Fruit fly (Drosophila melanogaster): ENCODE data around the gene CG32081.

The CG32081 gene

DNA sequence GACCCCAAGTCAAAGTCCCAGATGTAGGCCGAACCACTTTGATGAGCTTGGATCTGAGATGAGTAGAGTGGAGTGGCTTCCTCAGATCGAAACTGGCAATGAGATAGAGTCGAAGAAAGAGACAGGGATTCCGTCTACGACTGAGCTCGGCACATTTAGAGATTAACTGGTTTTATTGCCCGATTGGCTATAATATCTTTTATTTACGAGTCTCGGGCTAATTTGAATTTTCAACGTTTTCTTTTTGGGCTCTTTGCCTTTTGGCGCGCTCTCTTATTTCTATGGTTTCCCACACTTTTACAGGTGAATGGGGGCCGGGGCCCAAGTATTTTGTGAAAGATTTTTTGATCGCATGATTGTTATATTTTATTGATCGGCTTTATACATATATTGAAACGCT is 12.2 kb upstream of the CG32081 start:
- TF ChIP-seq vvl (GFP tag; IDR thresholded peaks at IDR 0.05) (0 out of 2 replicates have a peak, but pooled peaks have one; percentile 22), tap (tag; optimal IDR thresholded peaks at IDR 0.05) (no peak), abd-A (tag; optimal IDR thresholded peaks at IDR 0.05) (peak; percentile 92), oc (tag; optimal IDR thresholded peaks at IDR 0.05) (peak; percentile 44), sens (GFP tag) (no peak), CG4854 (GFP tag; optimal IDR thresholded peaks at IDR 0.05) (no peak), CG13424 (tag; optimal IDR thresholded peaks at IDR 0.05) (no peak), gsb-n (tag; optimal IDR thresholded peaks at IDR 0.05) (no peak), stc (GFP tag; IDR thresholded peaks at IDR 0.05) (no peak), CG10654 (GFP tag; optimal IDR thresholded peaks at IDR 0.05) (no peak), ham (GFP tag; IDR thresholded peaks at IDR 0.05) (no peak), Vsx1 (GFP tag; optimal IDR thresholded peaks at IDR 0.05) (peak; percentile 76), CG16779 (GFP tag; IDR thresholded peaks at IDR 0.05) (no peak), Sry-β (GFP tag; optimal IDR thresholded peaks at IDR 0.05) (no peak), kni (GFP tag; optimal IDR thresholded peaks at IDR 0.05) (peak; percentile 50), CG12236 (GFP tag; optimal IDR thresholded peaks at IDR 0.05) (no peak), CG11456 (GFP tag; IDR thresholded peaks at IDR 0.05) (no peak), Abd-B (GFP tag; optimal IDR thresholded peaks at IDR 0.05) (no peak), CG8478 (optimal IDR thresholded peaks at IDR 0.05) (no peak), grn (GFP tag; optimal IDR thresholded peaks at IDR 0.05) (peak; percentile 47), D19B (GFP tag; optimal IDR thresholded peaks at IDR 0.05) (no peak), pros (GFP tag; optimal IDR thresholded peaks at IDR 0.05) (peak; percentile 43)

DNA sequence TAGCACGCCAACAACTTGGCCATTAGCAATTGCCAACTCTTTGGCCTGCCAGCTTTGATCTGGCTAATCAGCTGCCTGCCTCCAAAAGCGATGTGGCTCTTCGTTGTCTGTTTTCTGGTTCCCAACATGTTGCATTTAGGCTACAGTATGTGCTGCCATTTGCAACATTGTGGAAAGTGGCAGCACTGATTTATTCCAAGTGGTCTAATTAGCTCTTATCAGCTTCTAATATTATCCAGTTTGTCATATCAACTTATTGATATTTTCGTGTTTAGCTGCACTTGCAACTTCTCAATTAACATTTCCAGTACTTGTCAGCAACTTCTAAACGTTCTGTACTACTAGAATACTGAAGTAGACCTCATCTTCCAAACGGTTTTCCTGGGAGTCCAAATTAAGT is 7.3 kb upstream of the CG32081 start:
- no peak for TF ChIP-seq bbx (GFP tag; IDR thresholded peaks at IDR 0.05; ENCODE audit: partially characterized antibody)
- no peak for TF ChIP-seq CG15696 (tag; optimal IDR thresholded peaks at IDR 0.05)
- TF ChIP-seq CG1792 (GFP tag; optimal IDR thresholded peaks at IDR 0.05): no peak
- TF ChIP-seq Antp (GFP tag; optimal IDR thresholded peaks at IDR 0.05): no peak
- TF ChIP-seq CG11504 (tag; optimal IDR thresholded peaks at IDR 0.05): peak; percentile 77
- TF ChIP-seq CG8388 (GFP tag; optimal IDR thresholded peaks at IDR 0.05): no peak
- no peak for TF ChIP-seq gcm (GFP tag; optimal IDR thresholded peaks at IDR 0.05)
- peak; percentile 38 to 92 for TF ChIP-seq insv (GFP tag; optimal IDR thresholded peaks at IDR 0.05)
- no peak for TF ChIP-seq CG10321 (GFP tag; IDR thresholded peaks at IDR 0.05)

DNA sequence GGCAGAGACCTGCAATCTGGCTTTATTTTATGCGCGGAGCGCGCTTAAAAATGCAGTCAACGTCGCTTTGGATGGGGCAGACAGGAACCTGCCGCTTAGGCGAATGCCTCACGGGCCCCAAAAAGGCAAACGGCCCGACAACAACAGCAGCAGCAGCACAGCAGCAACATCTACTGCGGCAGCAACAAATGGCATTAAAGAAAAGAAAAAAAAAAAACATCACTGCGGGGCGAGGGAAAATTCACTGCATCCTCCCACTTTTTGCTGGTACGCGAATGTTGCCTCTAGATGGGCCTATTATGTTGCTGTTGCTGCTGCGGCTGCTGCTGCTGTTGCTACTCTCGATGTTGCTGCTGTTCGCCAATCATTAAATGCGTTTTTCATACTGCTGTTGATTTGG is 5.4 kb upstream of the CG32081 start:
- TF ChIP-seq CG7271 (tag; optimal IDR thresholded peaks at IDR 0.05): no peak
- no peak for TF ChIP-seq CG3726 (GFP tag; IDR thresholded peaks at IDR 0.05)
- no peak for TF ChIP-seq CG10979 (tag; optimal IDR thresholded peaks at IDR 0.05)
- no peak for TF ChIP-seq org-1 (GFP tag; optimal IDR thresholded peaks at IDR 0.05)
- TF ChIP-seq Dfd (GFP tag; optimal IDR thresholded peaks at IDR 0.05): peak in 1 of 2 experiments; percentile 34
- TF ChIP-seq CG7839 (tag; optimal IDR thresholded peaks at IDR 0.05): no peak
- TF ChIP-seq Atf-2 (GFP tag; optimal IDR thresholded peaks at IDR 0.05): no peak
- no peak for TF ChIP-seq Lhr (GFP tag; optimal IDR thresholded peaks at IDR 0.05)
- no peak for TF ChIP-seq wdn (GFP tag; IDR thresholded peaks at IDR 0.05)
- TF ChIP-seq dan (GFP tag; IDR thresholded peaks at IDR 0.05): no peak
- no peak for TF ChIP-seq CG4854 (GFP tag; optimal IDR thresholded peaks at IDR 0.05)
- TF ChIP-seq nom (GFP tag; optimal IDR thresholded peaks at IDR 0.05): peak; percentile 3
- TF ChIP-seq bsh (GFP tag; optimal IDR thresholded peaks at IDR 0.05): peak in 1 of 2 experiments; percentile 7

Measured in whole organism, embryonic.